Fruit fly (Drosophila melanogaster) whole organism, embryonic: Measurements from ENCODE around the gene prt.

ENCODE experiments used
- ATbp ChIP-seq: fragments of 200-800 bp; sonication (Bioruptor generic); optimal IDR thresholded peaks from 2 replicates; lab custom pipeline; 2017; ENCODE audit warnings: missing biosample characterization, mild to moderate bottlenecking, missing genetic modification characterization, missing genetic modification reagents
- Antp ChIP-seq: fragments of 200-800 bp; sonication (Bioruptor generic); optimal IDR thresholded peaks from 3 replicates; lab custom pipeline; 2016; ENCODE audit warnings: missing biosample characterization, missing genetic modification characterization
- B-H2 ChIP-seq: fragments of 200-800 bp; sonication (Bioruptor generic); optimal IDR thresholded peaks from 2 replicates; lab custom pipeline; 2018; ENCODE audit warnings: missing biosample characterization, mild to moderate bottlenecking, missing genetic modification characterization
- Bgb ChIP-seq: fragments of 200-800 bp; sonication (Bioruptor generic); IDR thresholded peaks from 2 replicates; pipeline ENCODE4 v1.3.6; 2022; ENCODE audit warnings: missing biosample characterization, missing genetic modification characterization; ENCODE audit not compliant: partially characterized antibody
- BtbVII ChIP-seq: fragments of 200-800 bp; sonication (Bioruptor generic); optimal IDR thresholded peaks from 3 replicates; lab custom pipeline; 2017; ENCODE audit warnings: missing biosample characterization, mild to moderate bottlenecking, missing genetic modification characterization
- CG10147 ChIP-seq: fragments of 200-800 bp; sonication (Bioruptor generic); optimal IDR thresholded peaks from 2 replicates; lab custom pipeline; 2019; ENCODE audit warnings: missing biosample characterization, mild to moderate bottlenecking, missing genetic modification characterization, moderate library complexity
- CG10321 ChIP-seq: fragments of 200-800 bp; sonication (Bioruptor generic); IDR thresholded peaks from 2 replicates; pipeline ENCODE4 v1.3.6; 2022; ENCODE audit warnings: missing biosample characterization, missing genetic modification characterization
- CG12299 ChIP-seq: fragments of 200-800 bp; sonication (Bioruptor generic); optimal IDR thresholded peaks from 2 replicates; lab custom pipeline; 2018; ENCODE audit warnings: missing biosample characterization, mild to moderate bottlenecking, missing genetic modification characterization
- CG1603 ChIP-seq: fragments of 200-800 bp; sonication (Bioruptor generic); optimal IDR thresholded peaks from 2 replicates; lab custom pipeline; 2019; ENCODE audit warnings: missing biosample characterization, mild to moderate bottlenecking, missing genetic modification characterization, moderate library complexity
- CG17385 ChIP-seq: fragments of 200-800 bp; sonication (Bioruptor generic); optimal IDR thresholded peaks from 3 replicates; lab custom pipeline; 2018; ENCODE audit warnings: missing biosample characterization, mild to moderate bottlenecking, missing genetic modification characterization
- CG17612 ChIP-seq: fragments of 200-800 bp; sonication (Bioruptor generic); IDR thresholded peaks from 2 replicates; pipeline ENCODE4 v1.3.6; 2022; ENCODE audit warnings: missing biosample characterization, missing genetic modification characterization
- CG17912 ChIP-seq: fragments of 200-800 bp; sonication (Bioruptor generic); optimal IDR thresholded peaks from 2 replicates; lab custom pipeline; 2018; ENCODE audit warnings: missing biosample characterization, mild to moderate bottlenecking, missing genetic modification characterization
- CG32532 ChIP-seq: fragments of 200-800 bp; sonication (Bioruptor generic); IDR thresholded peaks from 2 replicates; pipeline ENCODE4 v1.3.6; 2022; ENCODE audit warnings: missing biosample characterization, missing genetic modification characterization
- CG6683 ChIP-seq: fragments of 200-800 bp; sonication (Bioruptor generic); optimal IDR thresholded peaks from 2 replicates; lab custom pipeline; 2017; ENCODE audit warnings: missing biosample characterization, mild to moderate bottlenecking, missing genetic modification characterization, missing genetic modification reagents
- CG6765 ChIP-seq: fragments of 200-800 bp; sonication (Bioruptor generic); optimal IDR thresholded peaks from 3 replicates; lab custom pipeline; 2017; ENCODE audit warnings: missing biosample characterization, mild to moderate bottlenecking, missing genetic modification characterization
- CG9609 ChIP-seq: fragments of 200-800 bp; sonication (Bioruptor generic); optimal IDR thresholded peaks from 3 replicates; lab custom pipeline; 2016; ENCODE audit warnings: missing biosample characterization, missing genetic modification characterization
- CG9727 ChIP-seq: fragments of 200-800 bp; sonication (Bioruptor generic); optimal IDR thresholded peaks from 3 replicates; lab custom pipeline; 2017; ENCODE audit warnings: missing biosample characterization, mild to moderate bottlenecking, missing genetic modification characterization
- CG9876 ChIP-seq: fragments of 200-800 bp; sonication (Bioruptor generic); optimal IDR thresholded peaks from 2 replicates; lab custom pipeline; 2016; ENCODE audit warnings: missing biosample characterization, missing genetic modification characterization
- CoRest ChIP-seq: fragments of 200-800 bp; sonication (Bioruptor generic); optimal IDR thresholded peaks from 3 replicates; lab custom pipeline; 2018; ENCODE audit warnings: missing biosample characterization, mild to moderate bottlenecking, missing genetic modification characterization, moderate library complexity
- Dek ChIP-seq: fragments of 200-800 bp; sonication (Bioruptor generic); optimal IDR thresholded peaks from 3 replicates; lab custom pipeline; 2019; ENCODE audit warnings: missing biosample characterization, mild to moderate bottlenecking, missing genetic modification characterization, moderate library complexity
- Dip3 ChIP-seq: fragments of 200-800 bp; sonication (Bioruptor generic); optimal IDR thresholded peaks from 3 replicates; lab custom pipeline; 2016; ENCODE audit warnings: missing biosample characterization, missing genetic modification characterization
- Doc3 ChIP-seq: fragments of 200-800 bp; sonication (Bioruptor generic); IDR thresholded peaks from 3 replicates; pipeline ENCODE4 v1.3.6; 2022; ENCODE audit warnings: missing biosample characterization, missing genetic modification characterization; ENCODE audit not compliant: partially characterized antibody
- E2f2 ChIP-seq: fragments of 200-800 bp; sonication (Bioruptor generic); IDR thresholded peaks from 2 replicates; pipeline ENCODE4 v1.3.6; 2022; ENCODE audit warnings: missing biosample characterization, missing genetic modification characterization
- Nf-YB ChIP-seq: fragments of 200-800 bp; sonication (Bioruptor generic); optimal IDR thresholded peaks from 3 replicates; lab custom pipeline; 2019; ENCODE audit warnings: missing biosample characterization, mild to moderate bottlenecking, missing genetic modification characterization, moderate library complexity
- Sin3A ChIP-seq: fragments of >200 bp; optimal IDR thresholded peaks from 2 replicates; lab custom pipeline; 2018
- Sry-β ChIP-seq: fragments of 200-800 bp; sonication (Bioruptor generic); optimal IDR thresholded peaks from 2 replicates; lab custom pipeline; 2018; ENCODE audit warnings: missing biosample characterization, mild to moderate bottlenecking, missing genetic modification characterization, moderate library complexity
- Trl ChIP-seq, 3 experiments: fragments of >200 bp in 2 of 3; fragments of 200-800 bp in 1 of 3; sonication (Bioruptor generic) in 1 of 3; optimal IDR thresholded peaks; 2 replicates in 1 of 3; 3 replicates in 2 of 3; lab custom pipeline; 2016 to 2017; ENCODE audit warnings: missing biosample characterization in 1 of 3, missing genetic modification characterization in 1 of 3
- YL-1 ChIP-seq: fragments of 200-800 bp; sonication (Bioruptor generic); optimal IDR thresholded peaks from 3 replicates; lab custom pipeline; 2017; ENCODE audit warnings: missing biosample characterization, mild to moderate bottlenecking, missing genetic modification characterization
- bcd ChIP-seq: fragments of 200-800 bp; sonication (Bioruptor generic); optimal IDR thresholded peaks from 2 replicates; lab custom pipeline; 2017; ENCODE audit warnings: missing biosample characterization, mild to moderate bottlenecking, missing genetic modification characterization
- bigmax ChIP-seq: fragments of 200-800 bp; sonication (Bioruptor generic); optimal IDR thresholded peaks from 2 replicates; lab custom pipeline; 2018; ENCODE audit warnings: missing biosample characterization, mild to moderate bottlenecking, missing genetic modification characterization
- cad ChIP-seq: fragments of >200 bp; optimal IDR thresholded peaks from 2 replicates; lab custom pipeline; 2017; ENCODE audit warnings: missing biosample characterization, missing genetic modification characterization
- cato ChIP-seq: fragments of 200-800 bp; sonication (Bioruptor generic); optimal IDR thresholded peaks from 2 replicates; lab custom pipeline; 2016; ENCODE audit warnings: missing biosample characterization, missing genetic modification characterization, borderline replicate concordance
- chif ChIP-seq, 2 experiments: fragments of 200-800 bp; sonication (Bioruptor generic); optimal IDR thresholded peaks; 3 replicates each; lab custom pipeline; 2016; ENCODE audit warnings: missing biosample characterization in 2 of 2, missing genetic modification characterization in 2 of 2
- chm ChIP-seq: fragments of 200-800 bp; sonication (Bioruptor generic); IDR thresholded peaks from 2 replicates; pipeline ENCODE4 v1.3.6; 2022; ENCODE audit warnings: missing biosample characterization, missing genetic modification characterization
- dmrt11E ChIP-seq: fragments of 200-800 bp; sonication (Bioruptor generic); optimal IDR thresholded peaks from 3 replicates; lab custom pipeline; 2018; ENCODE audit warnings: missing biosample characterization, mild to moderate bottlenecking, missing genetic modification characterization, moderate library complexity
- en ChIP-seq: fragments of 200-800 bp; sonication (Bioruptor generic); optimal IDR thresholded peaks from 2 replicates; lab custom pipeline; 2016; ENCODE audit warnings: missing biosample characterization, missing genetic modification characterization
- eyg ChIP-seq: fragments of 200-800 bp; sonication (Bioruptor generic); optimal IDR thresholded peaks from 3 replicates; lab custom pipeline; 2016; ENCODE audit warnings: missing biosample characterization, missing genetic modification characterization
- fu2 ChIP-seq: fragments of 200-800 bp; sonication (Bioruptor generic); optimal IDR thresholded peaks from 2 replicates; lab custom pipeline; 2016; ENCODE audit warnings: missing biosample characterization, missing genetic modification characterization
- grn ChIP-seq: fragments of 200-800 bp; sonication (Bioruptor generic); optimal IDR thresholded peaks from 3 replicates; lab custom pipeline; 2017; ENCODE audit warnings: missing biosample characterization, missing genetic modification characterization
- jing ChIP-seq: fragments of 200-800 bp; sonication (Bioruptor generic); optimal IDR thresholded peaks from 2 replicates; lab custom pipeline; 2018; ENCODE audit warnings: missing biosample characterization, mild to moderate bottlenecking, missing genetic modification characterization
- oc ChIP-seq: fragments of 200-800 bp; sonication (Bioruptor generic); optimal IDR thresholded peaks from 2 replicates; lab custom pipeline; 2018; ENCODE audit warnings: missing biosample characterization, mild to moderate bottlenecking, missing genetic modification characterization, moderate library complexity
- ranshi ChIP-seq: fragments of 200-800 bp; sonication (Bioruptor generic); IDR thresholded peaks from 2 replicates; pipeline ENCODE4 v1.3.6; 2022; ENCODE audit warnings: missing biosample characterization, missing genetic modification characterization
- sd ChIP-seq: fragments of 200-800 bp; sonication (Bioruptor generic); optimal IDR thresholded peaks from 3 replicates; lab custom pipeline; 2018; ENCODE audit warnings: missing biosample characterization, mild to moderate bottlenecking, missing genetic modification characterization, moderate library complexity
- sens-2 ChIP-seq: fragments of 200-800 bp; sonication (Bioruptor generic); IDR thresholded peaks from 2 replicates; pipeline ENCODE4 v1.3.6; 2022; ENCODE audit warnings: missing biosample characterization, missing genetic modification characterization
- sr ChIP-seq: fragments of 200-800 bp; sonication (Bioruptor generic); IDR thresholded peaks from 3 replicates; pipeline ENCODE4 v1.3.6; 2022; ENCODE audit warnings: missing biosample characterization, missing genetic modification characterization
- tna ChIP-seq: fragments of 200-800 bp; sonication (Bioruptor generic); IDR thresholded peaks from 2 replicates; pipeline ENCODE4 v1.3.6; 2022; ENCODE audit warnings: missing biosample characterization, missing genetic modification characterization; ENCODE audit not compliant: partially characterized antibody
- tx ChIP-seq: fragments of 200-800 bp; sonication (Bioruptor generic); optimal IDR thresholded peaks from 2 replicates; lab custom pipeline; 2016; ENCODE audit warnings: missing biosample characterization, missing genetic modification characterization
- zen ChIP-seq: fragments of 200-800 bp; sonication (Bioruptor generic); optimal IDR thresholded peaks from 3 replicates; lab custom pipeline; 2018; ENCODE audit warnings: missing biosample characterization, mild to moderate bottlenecking, missing genetic modification characterization, moderate library complexity

prt gene

DNA sequence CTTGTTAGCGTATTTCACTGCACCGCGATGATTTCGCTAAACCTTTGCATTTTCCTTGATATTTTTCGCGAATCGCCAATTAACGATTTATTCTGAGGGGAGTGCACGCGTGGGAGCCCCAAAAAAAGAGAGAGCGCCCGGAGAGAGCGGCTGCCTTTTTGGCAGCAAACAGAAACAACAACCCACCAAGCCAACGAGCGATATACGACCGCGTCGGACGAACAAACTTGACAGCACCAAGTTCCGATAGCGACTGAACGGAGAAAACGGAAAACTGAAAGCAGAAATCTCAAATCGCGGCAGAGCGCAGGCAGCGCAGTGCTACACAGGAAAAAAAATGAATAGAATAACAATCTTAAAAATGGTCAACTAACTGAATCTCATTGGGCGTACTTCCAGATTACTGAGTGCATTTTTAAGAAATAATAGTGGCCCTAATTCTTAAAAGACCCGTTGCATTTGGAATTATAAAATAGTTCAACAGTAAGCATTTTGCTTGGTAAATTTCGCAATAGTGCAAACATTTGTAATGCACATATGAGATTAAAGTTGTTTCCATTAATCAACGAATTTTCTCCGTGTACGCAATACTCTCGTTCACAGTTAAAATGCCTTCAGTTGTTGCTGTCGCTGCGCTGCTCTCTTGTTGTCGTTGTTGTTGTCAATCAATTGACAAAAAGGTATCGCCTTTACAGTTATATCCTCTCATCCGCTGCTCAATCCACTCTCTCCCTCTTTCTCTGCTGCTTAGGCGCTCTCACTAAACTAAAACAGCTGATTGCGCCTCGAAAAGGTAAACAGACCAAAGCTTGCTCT is 29.2 kb downstream of the prt start, which contains the start of gene CG31145 (continued):
- TF ChIP-seq Sin3A (lab: Kevin White, UChicago) (no peak), CG10321 (GFP tag; lab: Robert Waterston, UW) (peak; percentile 86), tna (GFP tag; lab: Robert Waterston, UW) (peak; percentile 70; the same call in 1 of the 2 replicates), Dek (tag; lab: Kevin White, UChicago) (peak; percentile 99), CoRest (tag; lab: Kevin White, UChicago) (peak; percentile 100), CG12299 (tag; lab: Kevin White, UChicago) (peak; percentile 99), Trl (optimal IDR thresholded peaks at IDR 0.05; lab: Kevin White, UChicago) (peak; percentile 87 to 96), Trl (GFP tag; optimal IDR thresholded peaks at IDR 0.05; lab: Kevin White, UChicago) (peak; percentile 99), CG9727 (GFP tag; lab: Kevin White, UChicago) (peak; percentile 99), chm (GFP tag; lab: Robert Waterston, UW) (peak; percentile 95), YL-1 (peak; percentile 98), CG17912 (GFP tag; lab: Kevin White, UChicago) (peak; percentile 88), Nf-YB (GFP tag; lab: Kevin White, UChicago) (peak; percentile 91), CG1603 (tag; lab: Kevin White, UChicago) (peak; percentile 98), cato (GFP tag; lab: Kevin White, UChicago) (peak; percentile 99), Antp (GFP tag; lab: Kevin White, UChicago) (peak; percentile 99), oc (peak; percentile 99), CG9609 (GFP tag; lab: Kevin White, UChicago) (peak; percentile 100), CG6683 (GFP tag; lab: Kevin White, UChicago) (peak; percentile 99), bcd (peak; percentile 100), ATbp (GFP tag; lab: Kevin White, UChicago) (peak; percentile 100), Sry-β (peak; percentile 73), CG17612 (GFP tag; lab: Robert Waterston, UW) (peak; percentile 97), BtbVII (GFP tag; lab: Kevin White, UChicago) (peak; percentile 99), Doc3 (GFP tag; lab: Robert Waterston, UW) (no peak), chif (GFP tag; optimal IDR thresholded peaks at IDR 0.05; lab: Kevin White, UChicago) (peak; percentile 99), CG9876 (GFP tag; lab: Kevin White, UChicago) (peak; percentile 99), jing (GFP tag; lab: Kevin White, UChicago) (peak; percentile 99), sens-2 (GFP tag; lab: Robert Waterston, UW) (peak; percentile 95), eyg (GFP tag; lab: Kevin White, UChicago) (peak; percentile 99), sr (GFP tag; lab: Robert Waterston, UW) (peak; percentile 86), en (GFP tag; lab: Kevin White, UChicago) (peak; percentile 99), grn (GFP tag; lab: Kevin White, UChicago) (peak; percentile 95), ranshi (GFP tag; lab: Robert Waterston, UW) (peak; percentile 99), CG17385 (peak; percentile 99), B-H2 (GFP tag; lab: Kevin White, UChicago) (peak; percentile 97), bigmax (GFP tag; lab: Kevin White, UChicago) (peak; percentile 83), sd (tag; lab: Kevin White, UChicago) (peak; percentile 98), CG6765 (GFP tag; lab: Kevin White, UChicago) (peak; percentile 99), tx (peak; percentile 99), E2f2 (GFP tag; lab: Robert Waterston, UW) (peak; percentile 92), CG32532 (peak; percentile 99), dmrt11E (peak; percentile 94), CG10147 (GFP tag; lab: Kevin White, UChicago) (peak; percentile 99), zen (tag; lab: Kevin White, UChicago) (peak; percentile 98), cad (GFP tag; lab: Kevin White, UChicago) (no peak), Bgb (peak; percentile 73), Dip3 (GFP tag; lab: Kevin White, UChicago) (peak; percentile 99), fu2 (GFP tag; lab: Kevin White, UChicago) (peak; percentile 99)
